Worm (Caenorhabditis elegans): ENCODE measurements around the gene sre-19.

The sre-19 gene

DNA sequence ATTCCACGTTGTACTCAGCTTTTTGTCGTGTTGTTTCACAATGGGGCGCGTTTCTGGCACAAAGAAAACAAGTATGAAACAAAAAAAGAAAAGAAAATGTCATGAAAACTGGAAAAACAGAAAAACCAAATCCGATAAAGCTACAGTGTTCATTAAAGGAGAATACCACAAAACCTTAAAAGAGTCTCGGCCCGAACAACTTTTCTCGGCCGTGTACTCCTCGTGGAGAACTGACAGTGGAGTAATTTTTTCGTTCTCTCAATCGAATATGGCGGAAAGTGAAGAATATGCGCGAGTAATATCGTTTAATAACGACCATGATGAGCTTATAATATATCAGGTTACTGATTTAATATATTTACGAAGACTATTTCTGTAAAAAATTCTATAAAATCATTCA, 39.8 kb upstream of the sre-19 start, which contains the start of the genes tag-335 and vkmt-1 (continued):
- TF ChIP-seq nhr-237 (tag; optimal IDR thresholded peaks at IDR 0.05) (no peak), grh-1 (GFP tag; IDR thresholded peaks at IDR 0.05) (no peak), F16B12.6 (tag; optimal IDR thresholded peaks at IDR 0.05) (peak; percentile 32), ceh-90 (tag; optimal IDR thresholded peaks at IDR 0.05) (peak; percentile 52), ceh-8 (GFP tag; optimal IDR thresholded peaks at IDR 0.05) (no peak), sup-37 (GFP tag; optimal IDR thresholded peaks at IDR 0.05) (no peak), hlh-17 (GFP tag; optimal IDR thresholded peaks at IDR 0.05; ENCODE audit: borderline replicate concordance) (no peak), nhr-20 (tag; optimal IDR thresholded peaks at IDR 0.05) (peak; percentile 16), snpc-4 (tag; optimal IDR thresholded peaks at IDR 0.05) (no peak), nhr-77 (tag; optimal IDR thresholded peaks at IDR 0.05) (no peak), nhr-12 (tag; optimal IDR thresholded peaks at IDR 0.05) (no peak), lsy-2 (tag; optimal IDR thresholded peaks at IDR 0.05) (peak in 1 of 2 experiments; percentile 50), ceh-88 (GFP tag; IDR thresholded peaks at IDR 0.05) (no peak), pqm-1 (tag; optimal IDR thresholded peaks at IDR 0.05) (no peak), hlh-4 (tag; optimal IDR thresholded peaks at IDR 0.05) (no peak), egl-13 (tag; optimal IDR thresholded peaks at IDR 0.05) (no peak), snu-23 (GFP tag; optimal IDR thresholded peaks at IDR 0.05) (peak; percentile 34), C04F5.9 (tag; optimal IDR thresholded peaks at IDR 0.05) (no peak), efl-1 (optimal IDR thresholded peaks at IDR 0.05) (peak; percentile 11 to 25), efl-1 (GFP tag; optimal IDR thresholded peaks at IDR 0.05 in 1 of 2) (peak; percentile 11 to 17), C34B4.2 (tag; optimal IDR thresholded peaks at IDR 0.05) (no peak), nhr-28 (tag; optimal IDR thresholded peaks at IDR 0.05) (no peak), lir-3 (tag; optimal IDR thresholded peaks at IDR 0.05; ENCODE audit: poor library complexity) (peak; percentile 7), aly-2 (tag; optimal IDR thresholded peaks at IDR 0.05) (no peak), ces-1 (GFP tag; optimal IDR thresholded peaks at IDR 0.05) (no peak), nhr-90 (tag; optimal IDR thresholded peaks at IDR 0.05; ENCODE audit: poor library complexity) (no peak), blmp-1 (tag; optimal IDR thresholded peaks at IDR 0.05) (peak; percentile 19), lin-13 (GFP tag; optimal IDR thresholded peaks at IDR 0.05) (no peak), ceh-82 (tag; optimal IDR thresholded peaks at IDR 0.05) (no peak), rnt-1 (tag; optimal IDR thresholded peaks at IDR 0.05) (peak; percentile 70)

DNA sequence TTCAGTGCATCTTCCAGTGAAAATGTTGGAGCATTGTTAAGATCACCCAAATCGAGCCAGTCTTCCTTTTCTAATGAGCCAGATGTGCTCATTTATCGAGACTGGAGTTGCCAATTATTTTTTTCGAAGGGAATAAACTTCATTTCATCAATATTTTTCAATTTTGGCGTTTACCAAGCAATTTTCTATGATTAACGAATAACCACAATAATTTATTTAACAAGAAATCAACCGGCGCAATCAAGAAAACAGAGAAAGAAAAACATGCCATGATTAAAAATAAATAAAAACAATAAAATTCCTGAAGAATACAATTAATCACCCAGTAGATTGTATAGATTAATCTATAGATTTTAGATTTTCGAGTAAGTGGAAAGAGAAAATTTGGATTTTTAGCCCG, 37.1 kb upstream of the sre-19 start, which contains the start of gene vps-8:
Gene vps-8 (minus strand): TSS at position 101 of the 400 bp plus-strand sequence.
- TF ChIP-seq sup-37 (GFP tag; optimal IDR thresholded peaks at IDR 0.05) (no peak), blmp-1 (tag; optimal IDR thresholded peaks at IDR 0.05) (no peak), lin-14 (GFP tag; optimal IDR thresholded peaks at IDR 0.05) (no peak), nhr-237 (tag; optimal IDR thresholded peaks at IDR 0.05) (no peak), zag-1 (tag; optimal IDR thresholded peaks at IDR 0.05) (no peak), snpc-4 (tag; optimal IDR thresholded peaks at IDR 0.05) (no peak), ztf-4 (tag; optimal IDR thresholded peaks at IDR 0.05) (no peak), lin-13 (GFP tag; optimal IDR thresholded peaks at IDR 0.05) (no peak), ceh-63 (GFP tag; optimal IDR thresholded peaks at IDR 0.05) (no peak), pqm-1 (tag; optimal IDR thresholded peaks at IDR 0.05) (no peak), aha-1 (tag; optimal IDR thresholded peaks at IDR 0.05) (no peak), Y116A8C.19 (tag; optimal IDR thresholded peaks at IDR 0.05; ENCODE audit: borderline replicate concordance) (no peak), nhr-20 (tag; optimal IDR thresholded peaks at IDR 0.05) (no peak), ceh-82 (tag; optimal IDR thresholded peaks at IDR 0.05) (no peak)

DNA sequence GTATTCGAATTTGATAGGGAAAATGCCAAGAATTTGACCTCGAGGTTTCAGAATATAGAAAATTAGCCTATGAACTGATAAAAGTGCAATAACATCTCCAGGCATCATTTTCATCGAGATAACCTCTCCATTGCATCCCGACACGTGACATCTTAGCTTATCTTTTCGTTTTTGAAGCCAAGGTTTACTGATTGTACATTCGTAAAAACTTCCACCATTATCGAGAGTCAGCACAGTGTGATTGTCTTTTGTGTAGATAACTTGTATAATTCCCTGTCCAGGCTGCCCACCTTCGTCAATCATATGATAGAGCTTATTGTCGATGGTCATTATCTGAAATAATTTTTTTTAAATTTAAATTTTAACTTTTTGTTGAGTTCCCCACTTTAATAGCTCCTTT, 35.6 kb upstream of the sre-19 start:
- TF ChIP-seq egl-13 (tag; optimal IDR thresholded peaks at IDR 0.05) = no peak
- no peak for TF ChIP-seq efl-1 (optimal IDR thresholded peaks at IDR 0.05)
- TF ChIP-seq efl-1 (GFP tag; optimal IDR thresholded peaks at IDR 0.05 in 1 of 2) = peak in 1 of 2 experiments; percentile 82
- TF ChIP-seq elt-2 (tag; optimal IDR thresholded peaks at IDR 0.05) = peak; percentile 98

DNA sequence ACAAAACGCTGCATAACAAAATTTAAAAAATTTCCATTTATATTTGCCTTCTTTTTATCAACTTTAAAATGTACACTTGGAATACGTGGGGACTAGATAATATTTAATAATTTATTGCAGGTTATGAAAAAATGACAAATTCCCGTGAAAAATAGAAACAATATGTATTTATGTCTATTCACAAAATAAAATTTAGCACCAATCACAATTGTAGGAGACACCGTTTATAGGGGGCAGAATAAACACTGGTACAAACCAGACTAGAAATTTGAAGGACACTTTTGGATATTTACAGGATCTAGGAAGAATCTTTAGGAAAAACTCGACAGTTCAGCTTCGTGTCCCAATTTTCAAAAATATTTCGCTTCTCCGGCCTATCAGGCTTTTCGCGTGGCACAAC, 31.6 kb upstream of the sre-19 start, which contains the start of gene C42C1.3:
Gene C42C1.3 (minus strand): TSS at position 101 of the 400 bp plus-strand sequence.
- TF ChIP-seq nhr-85 (tag) (peak; percentile 42), zag-1 (tag; optimal IDR thresholded peaks at IDR 0.05) (no peak)

All from whole organism, L1 larva.